Worm (Caenorhabditis elegans): Measurements from ENCODE around the gene C02F12.8.

C02F12.8 gene

DNA sequence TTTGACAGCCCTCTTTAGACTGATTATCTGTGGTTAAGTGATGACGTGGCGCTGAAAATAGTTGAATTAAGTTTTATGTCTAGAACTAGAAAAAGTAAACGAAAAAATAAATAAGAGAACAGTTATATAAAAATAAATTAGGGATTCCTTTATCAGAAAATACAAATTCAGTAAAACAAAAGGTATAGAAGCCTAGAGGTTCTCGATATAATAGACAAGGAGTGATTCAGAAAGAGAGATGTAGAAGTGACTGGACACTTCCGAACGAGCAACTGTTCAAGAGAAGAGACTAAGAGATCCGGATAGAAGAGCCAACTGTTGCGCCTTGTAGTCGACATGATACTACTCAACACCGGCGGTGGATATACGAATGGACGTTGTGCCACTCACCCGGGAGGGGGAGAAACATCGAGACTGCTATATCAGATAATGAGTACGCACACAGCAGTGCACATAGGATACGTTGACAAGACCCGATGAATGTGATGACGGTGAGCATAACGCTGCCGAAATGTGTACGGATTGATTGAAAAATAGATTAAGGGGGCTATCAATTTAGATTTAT, 3.8 kb downstream of the C02F12.8 start, which contains the start of gene tag-278:
tag-278 (minus strand) TSS at position 51 of the 565 bp plus-strand sequence.
- no peak for TF ChIP-seq med-1 (GFP tag; optimal IDR thresholded peaks at IDR 0.05; ENCODE audit: insufficient read depth)
- TF ChIP-seq cog-1 (tag; optimal IDR thresholded peaks at IDR 0.05) = no peak
- no peak for TF ChIP-seq ztf-23 (GFP tag; IDR thresholded peaks at IDR 0.05)
- no peak for TF ChIP-seq tab-1 (GFP tag; IDR thresholded peaks at IDR 0.05)
- TF ChIP-seq T22C8.4 (GFP tag; IDR thresholded peaks at IDR 0.05) = no peak
- TF ChIP-seq ref-1 (GFP tag; conservative IDR thresholded peaks at IDR 0.05) = no peak
- TF ChIP-seq klf-2 (GFP tag; conservative IDR thresholded peaks at IDR 0.05) = no peak
- no peak for TF ChIP-seq flt-1 (GFP tag; IDR thresholded peaks at IDR 0.05)
- TF ChIP-seq ztf-29 (GFP tag; IDR thresholded peaks at IDR 0.05) = no peak

DNA sequence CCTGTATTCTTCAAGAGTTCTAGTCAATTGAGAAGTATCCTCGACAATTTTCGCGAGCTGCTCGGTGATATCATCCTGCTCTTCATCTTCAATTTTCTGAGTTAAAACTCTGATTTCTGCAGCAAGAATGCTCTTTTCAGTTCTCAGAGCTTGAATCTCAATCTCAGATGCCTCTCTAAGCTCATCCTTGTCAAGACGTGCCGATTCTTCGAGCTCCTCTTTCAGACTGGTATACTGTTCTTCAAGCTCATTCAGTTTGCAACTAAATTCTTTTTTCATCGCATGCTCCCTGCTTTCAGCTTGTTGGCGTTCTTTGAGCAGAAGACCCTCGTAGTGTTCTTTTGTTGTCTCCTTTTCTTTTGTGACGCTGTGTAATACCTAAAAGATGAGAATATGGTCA, 6.6 kb downstream of the C02F12.8 start:
- no peak for TF ChIP-seq klf-2 (GFP tag; conservative IDR thresholded peaks at IDR 0.05)
- TF ChIP-seq tab-1 (GFP tag; IDR thresholded peaks at IDR 0.05) = no peak
- no peak for TF ChIP-seq cog-1 (tag; optimal IDR thresholded peaks at IDR 0.05)
- TF ChIP-seq ref-1 (GFP tag; conservative IDR thresholded peaks at IDR 0.05) = no peak
- TF ChIP-seq flt-1 (GFP tag; IDR thresholded peaks at IDR 0.05) = no peak
- no peak for TF ChIP-seq ztf-23 (GFP tag; IDR thresholded peaks at IDR 0.05)
- no peak for TF ChIP-seq T22C8.4 (GFP tag; IDR thresholded peaks at IDR 0.05)
- TF ChIP-seq ztf-29 (GFP tag; IDR thresholded peaks at IDR 0.05) = no peak
- no peak for TF ChIP-seq med-1 (GFP tag; optimal IDR thresholded peaks at IDR 0.05; ENCODE audit: insufficient read depth)

- no peak for TF ChIP-seq T22C8.4 (GFP tag; IDR thresholded peaks at IDR 0.05)
- no peak for TF ChIP-seq med-1 (GFP tag; optimal IDR thresholded peaks at IDR 0.05; ENCODE audit: insufficient read depth)
- TF ChIP-seq ref-1 (GFP tag; conservative IDR thresholded peaks at IDR 0.05) = no peak
Observed at ce11 chrX:3683060-3683459, 10.0 kb downstream of the C02F12.8 start.

ce11 chrX:3680544-3681214, 12.4 kb downstream of the C02F12.8 start, which contains the start of gene tsp-17:
Gene tsp-17, plus strand, starts transcription at chrX:3681164.
- TF ChIP-seq ztf-29 (GFP tag; IDR thresholded peaks at IDR 0.05) = no peak
- no peak for TF ChIP-seq klf-2 (GFP tag; conservative IDR thresholded peaks at IDR 0.05)
- TF ChIP-seq ztf-23 (GFP tag; IDR thresholded peaks at IDR 0.05) = no peak
- TF ChIP-seq cog-1 (tag; optimal IDR thresholded peaks at IDR 0.05) = no peak
- no peak for TF ChIP-seq tab-1 (GFP tag; IDR thresholded peaks at IDR 0.05)
- no peak for TF ChIP-seq T22C8.4 (GFP tag; IDR thresholded peaks at IDR 0.05)
- no peak for TF ChIP-seq med-1 (GFP tag; optimal IDR thresholded peaks at IDR 0.05; ENCODE audit: insufficient read depth)
- TF ChIP-seq flt-1 (GFP tag; IDR thresholded peaks at IDR 0.05) = no peak
- no peak for TF ChIP-seq ref-1 (GFP tag; conservative IDR thresholded peaks at IDR 0.05)

- TF ChIP-seq T22C8.4 (GFP tag; IDR thresholded peaks at IDR 0.05) = no peak
- 0 out of 2 replicates have a peak, but pooled peaks have one; percentile 64 for TF ChIP-seq flt-1 (GFP tag; IDR thresholded peaks at IDR 0.05)
- no peak for TF ChIP-seq med-1 (GFP tag; optimal IDR thresholded peaks at IDR 0.05; ENCODE audit: insufficient read depth)
- TF ChIP-seq klf-2 (GFP tag; conservative IDR thresholded peaks at IDR 0.05) = no peak
Observed at ce11 chrX:3678507-3679175, 14.4 kb downstream of the C02F12.8 start, which contains the start of gene tag-52. Gene tag-52, minus strand, starts transcription at chrX:3678557.

ce11 chrX:3673584-3674108, 19.4 kb downstream of the C02F12.8 start, which contains the start of gene ceh-63:
Gene ceh-63, minus strand, starts transcription at chrX:3674058.
- TF ChIP-seq ztf-23 (GFP tag; IDR thresholded peaks at IDR 0.05) (no peak), klf-2 (GFP tag; conservative IDR thresholded peaks at IDR 0.05) (no peak), T22C8.4 (GFP tag; IDR thresholded peaks at IDR 0.05) (no peak), tab-1 (GFP tag; IDR thresholded peaks at IDR 0.05) (no peak), cog-1 (tag; optimal IDR thresholded peaks at IDR 0.05) (no peak), flt-1 (GFP tag; IDR thresholded peaks at IDR 0.05) (no peak), med-1 (GFP tag; optimal IDR thresholded peaks at IDR 0.05; ENCODE audit: insufficient read depth) (no peak), ztf-29 (GFP tag; IDR thresholded peaks at IDR 0.05) (no peak), ref-1 (GFP tag; conservative IDR thresholded peaks at IDR 0.05) (no peak)

ce11 chrX:3671998-3672397, 21.0 kb downstream of the C02F12.8 start, which contains the start of gene C02F12.5:
Gene C02F12.5, minus strand, starts transcription at chrX:3672098.
- TF ChIP-seq ztf-29 (GFP tag; IDR thresholded peaks at IDR 0.05) = no peak
- TF ChIP-seq ref-1 (GFP tag; conservative IDR thresholded peaks at IDR 0.05) = no peak
- TF ChIP-seq flt-1 (GFP tag; IDR thresholded peaks at IDR 0.05) = no peak
- TF ChIP-seq med-1 (GFP tag; optimal IDR thresholded peaks at IDR 0.05; ENCODE audit: insufficient read depth) = no peak
- no peak for TF ChIP-seq cog-1 (tag; optimal IDR thresholded peaks at IDR 0.05)
- TF ChIP-seq klf-2 (GFP tag; conservative IDR thresholded peaks at IDR 0.05) = no peak
- TF ChIP-seq T22C8.4 (GFP tag; IDR thresholded peaks at IDR 0.05) = no peak
- no peak for TF ChIP-seq tab-1 (GFP tag; IDR thresholded peaks at IDR 0.05)
- no peak for TF ChIP-seq ztf-23 (GFP tag; IDR thresholded peaks at IDR 0.05)

DNA sequence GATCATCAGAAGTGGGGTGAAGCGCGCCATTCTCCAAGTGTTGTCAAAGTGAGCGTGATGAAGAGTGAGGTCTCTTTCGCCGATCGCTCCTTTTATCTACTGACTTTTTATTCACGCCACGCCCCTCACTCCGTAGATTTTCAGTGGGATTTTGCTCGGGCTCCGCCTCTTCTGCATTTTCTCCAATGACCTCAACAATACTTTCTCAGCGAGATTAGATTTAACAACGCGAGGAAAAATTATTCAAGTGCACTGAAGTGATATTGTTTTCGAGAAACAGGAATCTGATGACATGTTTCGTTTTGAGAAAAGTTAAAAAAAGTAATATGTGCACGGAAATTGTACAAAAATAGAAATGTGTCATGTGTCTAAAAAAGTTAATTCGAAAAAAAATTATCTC, 24.2 kb downstream of the C02F12.8 start, which contains the start of gene snet-1:
snet-1 (minus strand) TSS at position 101 of the 400 bp plus-strand sequence.
- no peak for TF ChIP-seq ztf-23 (GFP tag; IDR thresholded peaks at IDR 0.05)
- TF ChIP-seq klf-2 (GFP tag; conservative IDR thresholded peaks at IDR 0.05) = no peak
- no peak for TF ChIP-seq T22C8.4 (GFP tag; IDR thresholded peaks at IDR 0.05)
- no peak for TF ChIP-seq tab-1 (GFP tag; IDR thresholded peaks at IDR 0.05)
- no peak for TF ChIP-seq med-1 (GFP tag; optimal IDR thresholded peaks at IDR 0.05; ENCODE audit: insufficient read depth)
- TF ChIP-seq cog-1 (tag; optimal IDR thresholded peaks at IDR 0.05) = no peak
- no peak for TF ChIP-seq flt-1 (GFP tag; IDR thresholded peaks at IDR 0.05)
- no peak for TF ChIP-seq ztf-29 (GFP tag; IDR thresholded peaks at IDR 0.05)

- no peak for TF ChIP-seq klf-2 (GFP tag; conservative IDR thresholded peaks at IDR 0.05)
- no peak for TF ChIP-seq med-1 (GFP tag; optimal IDR thresholded peaks at IDR 0.05; ENCODE audit: insufficient read depth)
- TF ChIP-seq ztf-23 (GFP tag; IDR thresholded peaks at IDR 0.05) = no peak
- no peak for TF ChIP-seq flt-1 (GFP tag; IDR thresholded peaks at IDR 0.05)
- no peak for TF ChIP-seq ztf-29 (GFP tag; IDR thresholded peaks at IDR 0.05)
- TF ChIP-seq T22C8.4 (GFP tag; IDR thresholded peaks at IDR 0.05) = no peak
- no peak for TF ChIP-seq cog-1 (tag; optimal IDR thresholded peaks at IDR 0.05)
- TF ChIP-seq ref-1 (GFP tag; conservative IDR thresholded peaks at IDR 0.05) = no peak
Observed at ce11 chrX:3659192-3659591, 33.8 kb downstream of the C02F12.8 start, which contains the start of gene R11G1.1. Gene R11G1.1, plus strand, starts transcription at chrX:3659492.
